Worm (Caenorhabditis elegans): ENCODE data around the gene pkc-3.

Gene pkc-3

ce11 chrII:5338301-5338700, 41.5 kb upstream of the pkc-3 start (continued):
- TF ChIP-seq attf-3 (GFP tag; conservative IDR thresholded peaks at IDR 0.05) (no peak), ekl-4 (GFP tag; IDR thresholded peaks at IDR 0.05) (0 out of 2 replicates have a peak, but pooled peaks have one; percentile 10), nhr-120 (GFP tag; IDR thresholded peaks at IDR 0.05) (no peak), ama-1 (optimal IDR thresholded peaks at IDR 0.05) (no peak), ama-1 (GFP tag; optimal IDR thresholded peaks at IDR 0.05) (no peak), T07F8.4 (tag; optimal IDR thresholded peaks at IDR 0.05) (no peak), lir-1 (GFP tag; conservative IDR thresholded peaks at IDR 0.05) (no peak), madf-3 (GFP tag; IDR thresholded peaks at IDR 0.05) (no peak), sptf-2 (GFP tag; optimal IDR thresholded peaks at IDR 0.05) (no peak), dpl-1 (GFP tag; optimal IDR thresholded peaks at IDR 0.05) (no peak), ceh-58 (GFP tag; IDR thresholded peaks at IDR 0.05) (no peak), B0336.3 (GFP tag; IDR thresholded peaks at IDR 0.05) (no peak), B0019.2 (GFP tag; conservative IDR thresholded peaks at IDR 0.05) (no peak), attf-6 (GFP tag; IDR thresholded peaks at IDR 0.05) (no peak), ceh-79 (tag; optimal IDR thresholded peaks at IDR 0.05) (no peak), F10E7.11 (tag; optimal IDR thresholded peaks at IDR 0.05) (no peak), lin-40 (tag; optimal IDR thresholded peaks at IDR 0.05) (no peak), pha-4 (tag; optimal IDR thresholded peaks at IDR 0.05) (peak; percentile 56), lsy-27 (tag; optimal IDR thresholded peaks at IDR 0.05; ENCODE audit: borderline replicate concordance, insufficient read depth) (no peak), Y67H2A.10 (GFP tag; conservative IDR thresholded peaks at IDR 0.05) (no peak), let-607 (tag; optimal IDR thresholded peaks at IDR 0.05) (peak in 1 of 2 experiments; percentile 2), snpc-3.4 (tag; optimal IDR thresholded peaks at IDR 0.05) (no peak), rpc-1 (optimal IDR thresholded peaks at IDR 0.05) (no peak), rpc-1 (tag; optimal IDR thresholded peaks at IDR 0.05) (no peak), attf-5 (GFP tag; optimal IDR thresholded peaks at IDR 0.05) (peak; percentile 54), rec-8 (tag; optimal IDR thresholded peaks at IDR 0.05) (no peak), nfya-1 (tag; optimal IDR thresholded peaks at IDR 0.05; ENCODE audit: borderline replicate concordance, insufficient read depth) (no peak), cebp-1 (GFP tag; IDR thresholded peaks at IDR 0.05) (peak; percentile 74), cebp-1 (tag; optimal IDR thresholded peaks at IDR 0.05) (peak; percentile 82), F33H1.4 (GFP tag; IDR thresholded peaks at IDR 0.05) (no peak), pbrm-1 (GFP tag; IDR thresholded peaks at IDR 0.05) (no peak), sea-2 (GFP tag; IDR thresholded peaks at IDR 0.05) (no peak), tbp1 (GFP tag; optimal IDR thresholded peaks at IDR 0.05) (no peak), F39B2.1 (GFP tag; IDR thresholded peaks at IDR 0.05) (no peak), B0261.1 (tag; optimal IDR thresholded peaks at IDR 0.05) (no peak), mxl-1 (tag; optimal IDR thresholded peaks at IDR 0.05) (no peak), nhr-90 (tag; optimal IDR thresholded peaks at IDR 0.05) (no peak), F52B5.7 (tag; optimal IDR thresholded peaks at IDR 0.05) (no peak), athp-1 (tag; optimal IDR thresholded peaks at IDR 0.05) (no peak), F23B12.7 (tag; optimal IDR thresholded peaks at IDR 0.05; ENCODE audit: insufficient read depth) (no peak), ztf-28 (GFP tag; IDR thresholded peaks at IDR 0.05) (no peak), rcor-1 (GFP tag; IDR thresholded peaks at IDR 0.05) (no peak), egl-44 (GFP tag; IDR thresholded peaks at IDR 0.05) (no peak)
